Worm (Caenorhabditis elegans): ENCODE measurements around the gene lys-8.

Gene lys-8

ce11 chrII:5577060-5577459 is 8.9 kb upstream of the lys-8 start:
- TF ChIP-seq aha-1 (tag; optimal IDR thresholded peaks at IDR 0.05) (no peak), nhr-11 (tag; optimal IDR thresholded peaks at IDR 0.05) (no peak), ces-1 (GFP tag; optimal IDR thresholded peaks at IDR 0.05) (no peak), lin-39 (tag; optimal IDR thresholded peaks at IDR 0.05) (no peak), unc-30 (tag; optimal IDR thresholded peaks at IDR 0.05) (no peak), swsn-7 (tag; optimal IDR thresholded peaks at IDR 0.05) (peak; percentile 34), ceh-88 (GFP tag; IDR thresholded peaks at IDR 0.05) (no peak), unc-62 (GFP tag; optimal IDR thresholded peaks at IDR 0.05) (no peak), mdl-1 (tag; optimal IDR thresholded peaks at IDR 0.05) (peak in 1 of 2 experiments; percentile 30), vab-15 (tag; optimal IDR thresholded peaks at IDR 0.05) (no peak), snu-23 (GFP tag; optimal IDR thresholded peaks at IDR 0.05) (peak; percentile 55), zip-4 (GFP tag; optimal IDR thresholded peaks at IDR 0.05) (no peak), fkh-10 (GFP tag; optimal IDR thresholded peaks at IDR 0.05) (no peak), tbx-2 (tag; optimal IDR thresholded peaks at IDR 0.05) (no peak), lin-35 (GFP tag; optimal IDR thresholded peaks at IDR 0.05) (peak in 1 of 2 experiments; percentile 59), nhr-84 (tag; optimal IDR thresholded peaks at IDR 0.05) (no peak), ceh-90 (tag; optimal IDR thresholded peaks at IDR 0.05) (no peak), ceh-63 (GFP tag; optimal IDR thresholded peaks at IDR 0.05) (no peak), egl-13 (tag; optimal IDR thresholded peaks at IDR 0.05) (peak; percentile 0), elt-3 (tag; optimal IDR thresholded peaks at IDR 0.05) (no peak), nhr-90 (tag; optimal IDR thresholded peaks at IDR 0.05; ENCODE audit: poor library complexity) (peak; percentile 10), C16A3.4 (tag; optimal IDR thresholded peaks at IDR 0.05) (peak; percentile 54), nhr-47 (tag; optimal IDR thresholded peaks at IDR 0.05) (no peak), nhr-85 (tag) (no peak), dpl-1 (GFP tag; optimal IDR thresholded peaks at IDR 0.05) (peak; percentile 18 to 31 (median 29)), ztf-4 (tag; optimal IDR thresholded peaks at IDR 0.05) (no peak), rnt-1 (tag; optimal IDR thresholded peaks at IDR 0.05) (peak; percentile 59), sup-37 (GFP tag; optimal IDR thresholded peaks at IDR 0.05) (no peak), unc-130 (tag; optimal IDR thresholded peaks at IDR 0.05) (no peak), nhr-20 (tag; optimal IDR thresholded peaks at IDR 0.05) (peak; percentile 34), lsy-2 (tag; optimal IDR thresholded peaks at IDR 0.05) (peak in 1 of 2 experiments; percentile 60), nhr-71 (tag; optimal IDR thresholded peaks at IDR 0.05) (peak; percentile 52), hpl-2 (GFP tag; optimal IDR thresholded peaks at IDR 0.05) (no peak), snpc-4 (tag; optimal IDR thresholded peaks at IDR 0.05) (peak; percentile 36), efl-1 (optimal IDR thresholded peaks at IDR 0.05) (peak; percentile 28 to 51), efl-1 (GFP tag; optimal IDR thresholded peaks at IDR 0.05 in 1 of 2) (peak; percentile 13 to 76), fkh-8 (tag; optimal IDR thresholded peaks at IDR 0.05) (peak; percentile 66), dsc-1 (tag; optimal IDR thresholded peaks at IDR 0.05) (no peak), irx-1 (tag; optimal IDR thresholded peaks at IDR 0.05) (no peak), lin-14 (GFP tag; optimal IDR thresholded peaks at IDR 0.05) (peak; percentile 30), elt-2 (tag; optimal IDR thresholded peaks at IDR 0.05) (peak; percentile 37), nhr-19 (GFP tag; conservative IDR thresholded peaks at IDR 0.05) (0 out of 2 replicates have a peak, but pooled peaks have one; percentile 15), aly-2 (tag; optimal IDR thresholded peaks at IDR 0.05) (no peak), ztf-11 (tag; optimal IDR thresholded peaks at IDR 0.05) (no peak), nhr-237 (tag; optimal IDR thresholded peaks at IDR 0.05) (no peak), ceh-82 (tag; optimal IDR thresholded peaks at IDR 0.05) (peak in 1 of 3 experiments; percentile 6), zag-1 (tag; optimal IDR thresholded peaks at IDR 0.05) (no peak), fkh-4 (tag; optimal IDR thresholded peaks at IDR 0.05; ENCODE audit: borderline replicate concordance) (no peak), lin-13 (GFP tag; optimal IDR thresholded peaks at IDR 0.05) (peak; percentile 2), xbp-1 (tag; optimal IDR thresholded peaks at IDR 0.05) (peak; percentile 5), grh-1 (GFP tag; IDR thresholded peaks at IDR 0.05) (no peak), mep-1 (tag; optimal IDR thresholded peaks at IDR 0.05) (no peak), mef-2 (tag; optimal IDR thresholded peaks at IDR 0.05) (no peak), skn-1 (tag; optimal IDR thresholded peaks at IDR 0.05) (peak; percentile 40)
